Worm (Caenorhabditis elegans) whole organism, late embryonic: Measurements from ENCODE around the gene mlc-3.

Experiments used
- C08G9.2 ChIP-seq: sonication (generic microtip); optimal IDR thresholded peaks from 2 replicates; lab custom pipeline; 2016; ENCODE audit warnings: mild to moderate bottlenecking, missing genetic modification characterization, moderate library complexity, missing compliant biosample characterization
- C38D4.7 ChIP-seq: fragments of 200-800 bp; sonication (Bioruptor generic); optimal IDR thresholded peaks from 2 replicates; lab custom pipeline; 2018; ENCODE audit warnings: mild to moderate bottlenecking, missing genetic modification characterization, moderate library complexity, missing compliant biosample characterization
- F13H6.1 ChIP-seq: sonication (generic microtip); optimal IDR thresholded peaks from 2 replicates; lab custom pipeline; 2016; ENCODE audit warnings: missing genetic modification characterization, missing compliant biosample characterization
- K02D7.2 ChIP-seq: sonication (generic microtip); optimal IDR thresholded peaks from 2 replicates; lab custom pipeline; 2017; ENCODE audit warnings: mild to moderate bottlenecking, missing genetic modification characterization, missing compliant biosample characterization
- K09A11.1 ChIP-seq: sonication (generic microtip); optimal IDR thresholded peaks from 2 replicates; lab custom pipeline; 2017; ENCODE audit warnings: antibody characterized with exemption, mild to moderate bottlenecking, missing genetic modification characterization, missing compliant biosample characterization; ENCODE audit not compliant: insufficient read depth
- T23F11.4 ChIP-seq: fragments of 200-800 bp; sonication (Bioruptor generic); optimal IDR thresholded peaks from 2 replicates; lab custom pipeline; 2018; ENCODE audit warnings: mild to moderate bottlenecking, missing genetic modification characterization, missing compliant biosample characterization
- Y22D7AL.16 ChIP-seq: sonication (generic microtip); optimal IDR thresholded peaks from 2 replicates; lab custom pipeline; 2016; ENCODE audit warnings: missing genetic modification characterization, missing compliant biosample characterization
- ahr-1 ChIP-seq: sonication (generic microtip); optimal IDR thresholded peaks from 2 replicates; lab custom pipeline; 2016; ENCODE audit warnings: missing genetic modification characterization, missing compliant biosample characterization
- ama-1 ChIP-seq: fragments of 150-350 bp; optimal IDR thresholded peaks from 2 replicates; lab custom pipeline; 2014
- ceh-14 ChIP-seq: sonication (generic microtip); optimal IDR thresholded peaks from 2 replicates; lab custom pipeline; 2016; ENCODE audit warnings: missing genotype, missing genetic modification characterization, missing compliant biosample characterization
- ceh-18 ChIP-seq: sonication (generic microtip); optimal IDR thresholded peaks from 2 replicates; lab custom pipeline; 2016; ENCODE audit warnings: missing genetic modification characterization, missing compliant biosample characterization
- ceh-19 ChIP-seq: fragments of 200-800 bp; sonication (Bioruptor generic); optimal IDR thresholded peaks from 2 replicates; lab custom pipeline; 2018; ENCODE audit warnings: mild to moderate bottlenecking, missing genetic modification characterization, missing compliant biosample characterization
- ceh-2 ChIP-seq: sonication (generic microtip); optimal IDR thresholded peaks from 2 replicates; lab custom pipeline; 2016; ENCODE audit warnings: missing genotype, missing genetic modification characterization, missing compliant biosample characterization
- ceh-22 ChIP-seq: sonication (generic microtip); optimal IDR thresholded peaks from 2 replicates; lab custom pipeline; 2017; ENCODE audit warnings: missing biosample characterization, missing genetic modification characterization
- ceh-30 ChIP-seq: fragments of 150-350 bp; optimal IDR thresholded peaks from 2 replicates; lab custom pipeline; 2014; ENCODE audit warnings: missing biosample characterization, missing genetic modification characterization
- ceh-31 ChIP-seq: sonication (generic microtip); optimal IDR thresholded peaks from 2 replicates; lab custom pipeline; 2016; ENCODE audit warnings: missing genetic modification characterization, missing compliant biosample characterization
- ceh-34 ChIP-seq: sonication (generic microtip); optimal IDR thresholded peaks from 2 replicates; lab custom pipeline; 2016; ENCODE audit warnings: mild to moderate bottlenecking, missing genetic modification characterization, missing compliant biosample characterization
- ceh-48 ChIP-seq: sonication (generic microtip); optimal IDR thresholded peaks from 2 replicates; lab custom pipeline; 2016; ENCODE audit warnings: missing genetic modification characterization, inconsistent platforms, missing compliant biosample characterization
- ceh-6 ChIP-seq: fragments of 200-800 bp; sonication (Bioruptor generic); optimal IDR thresholded peaks from 2 replicates; lab custom pipeline; 2018; ENCODE audit warnings: mild to moderate bottlenecking, missing genetic modification characterization, missing compliant biosample characterization
- ceh-9 ChIP-seq: sonication (generic microtip); optimal IDR thresholded peaks from 2 replicates; lab custom pipeline; 2016; ENCODE audit warnings: mild to moderate bottlenecking, missing genetic modification characterization, inconsistent platforms, missing compliant biosample characterization
- che-1 ChIP-seq: sonication (generic microtip); optimal IDR thresholded peaks from 2 replicates; lab custom pipeline; 2016; ENCODE audit warnings: mild to moderate bottlenecking, missing genetic modification characterization, missing compliant biosample characterization
- dmd-4 ChIP-seq: sonication (generic microtip); optimal IDR thresholded peaks from 2 replicates; lab custom pipeline; 2016; ENCODE audit warnings: borderline replicate concordance, missing genetic modification characterization, missing compliant biosample characterization
- dve-1 ChIP-seq: sonication (generic microtip); optimal IDR thresholded peaks from 2 replicates; lab custom pipeline; 2017; ENCODE audit warnings: antibody characterized with exemption, mild to moderate bottlenecking, missing genetic modification characterization, missing compliant biosample characterization
- elt-4 ChIP-seq: sonication (generic microtip); optimal IDR thresholded peaks from 2 replicates; lab custom pipeline; 2016; ENCODE audit warnings: missing genetic modification characterization, missing compliant biosample characterization
- ets-4 ChIP-seq: sonication (generic microtip); optimal IDR thresholded peaks from 2 replicates; lab custom pipeline; 2016; ENCODE audit warnings: missing genetic modification characterization, missing compliant biosample characterization
- eyg-1 ChIP-seq: sonication (generic microtip); optimal IDR thresholded peaks from 2 replicates; lab custom pipeline; 2016; ENCODE audit warnings: missing genotype, missing genetic modification characterization, missing compliant biosample characterization
- fkh-10 ChIP-seq: fragments of 150-350 bp; optimal IDR thresholded peaks from 2 replicates; lab custom pipeline; 2014; ENCODE audit warnings: missing biosample characterization, missing genetic modification reagents, missing genetic modification characterization
- fkh-6 ChIP-seq: sonication (generic microtip); optimal IDR thresholded peaks from 2 replicates; lab custom pipeline; 2016; ENCODE audit warnings: missing genetic modification characterization, missing compliant biosample characterization
- hlh-15 ChIP-seq: sonication (generic microtip); optimal IDR thresholded peaks from 2 replicates; lab custom pipeline; 2016; ENCODE audit warnings: missing genetic modification characterization, missing compliant biosample characterization
- hlh-8 ChIP-seq: sonication (generic microtip); optimal IDR thresholded peaks from 2 replicates; lab custom pipeline; 2016; ENCODE audit warnings: missing genotype, missing genetic modification characterization, missing compliant biosample characterization
- lim-6 ChIP-seq: sonication (generic microtip); optimal IDR thresholded peaks from 2 replicates; lab custom pipeline; 2016; ENCODE audit warnings: missing genetic modification characterization, missing compliant biosample characterization
- madf-2 ChIP-seq: sonication (generic microtip); optimal IDR thresholded peaks from 2 replicates; lab custom pipeline; 2017; ENCODE audit warnings: missing genetic modification characterization, missing compliant biosample characterization
- nfya-1 ChIP-seq: sonication (generic microtip); optimal IDR thresholded peaks from 2 replicates; lab custom pipeline; 2017; ENCODE audit warnings: missing genetic modification characterization, mild to moderate bottlenecking, missing compliant biosample characterization, antibody characterized with exemption, moderate library complexity
- pag-3 ChIP-seq: sonication (generic microtip); optimal IDR thresholded peaks from 2 replicates; lab custom pipeline; 2016; ENCODE audit warnings: missing compliant biosample characterization, missing genetic modification characterization, borderline replicate concordance
- pat-9 ChIP-seq: fragments of 200-800 bp; sonication (Bioruptor generic); optimal IDR thresholded peaks from 2 replicates; lab custom pipeline; 2018; ENCODE audit warnings: mild to moderate bottlenecking, missing genetic modification characterization, moderate library complexity, missing compliant biosample characterization
- pax-1 ChIP-seq: fragments of 150-350 bp; optimal IDR thresholded peaks from 2 replicates; lab custom pipeline; 2014; ENCODE audit warnings: missing biosample characterization, missing genetic modification characterization
- pha-2 ChIP-seq: sonication (generic microtip); optimal IDR thresholded peaks from 2 replicates; lab custom pipeline; 2017; ENCODE audit warnings: mild to moderate bottlenecking, missing genetic modification characterization, missing compliant biosample characterization
- pha-4 ChIP-seq: fragments of 150-350 bp; optimal IDR thresholded peaks from 2 replicates; lab custom pipeline; 2018; ENCODE audit warnings: missing biosample characterization, missing genetic modification reagents, missing genetic modification characterization
- pqm-1 ChIP-seq: sonication (generic microtip); optimal IDR thresholded peaks from 2 replicates; lab custom pipeline; 2016; ENCODE audit warnings: missing genetic modification characterization, missing compliant biosample characterization
- pros-1 ChIP-seq: fragments of 150-350 bp; optimal IDR thresholded peaks from 2 replicates; lab custom pipeline; 2014; ENCODE audit warnings: missing biosample characterization, missing genetic modification reagents, missing genetic modification characterization
- ref-2 ChIP-seq: sonication (generic microtip); optimal IDR thresholded peaks from 2 replicates; lab custom pipeline; 2016; ENCODE audit warnings: missing genetic modification characterization, missing compliant biosample characterization
- rnt-1 ChIP-seq: sonication (generic microtip); optimal IDR thresholded peaks from 2 replicates; lab custom pipeline; 2016; ENCODE audit warnings: missing genetic modification characterization, missing compliant biosample characterization
- sdc-2 ChIP-seq: sonication (generic microtip); optimal IDR thresholded peaks from 2 replicates; lab custom pipeline; 2016; ENCODE audit warnings: missing genotype, missing genetic modification characterization, missing compliant biosample characterization
- sox-4 ChIP-seq: sonication (generic microtip); optimal IDR thresholded peaks from 2 replicates; lab custom pipeline; 2017; ENCODE audit warnings: mild to moderate bottlenecking, missing genetic modification characterization, inconsistent platforms, missing compliant biosample characterization
- tbx-2 ChIP-seq: sonication (generic microtip); optimal IDR thresholded peaks from 2 replicates; lab custom pipeline; 2016; ENCODE audit warnings: missing genetic modification characterization, missing compliant biosample characterization
- unc-42 ChIP-seq: sonication (generic microtip); optimal IDR thresholded peaks from 2 replicates; lab custom pipeline; 2016; ENCODE audit warnings: missing genotype, missing genetic modification characterization, missing compliant biosample characterization

The mlc-3 gene

DNA sequence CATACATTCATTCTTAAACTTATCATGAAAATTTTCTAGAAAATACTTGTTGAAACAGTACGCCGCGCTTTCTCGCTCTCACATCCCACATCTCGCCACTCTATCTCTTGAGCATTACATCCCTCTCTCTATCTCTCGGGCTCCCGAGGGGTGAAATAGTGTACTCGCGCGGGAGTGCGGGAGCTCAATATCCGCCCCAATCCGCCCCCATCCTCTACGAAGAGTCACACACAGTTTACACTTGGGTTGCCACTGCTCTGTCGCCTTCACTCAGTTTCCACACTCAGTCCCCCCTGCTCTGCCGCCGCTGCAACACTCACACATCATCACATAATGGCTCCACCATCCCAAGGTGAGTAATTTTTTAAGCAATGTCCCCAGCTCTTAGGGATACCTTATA, at the start of gene mlc-3:
TSS of gene mlc-3 (plus strand) at position 227 of the 400 bp plus-strand sequence.
- no peak for TF ChIP-seq ceh-9 (tag; lab: Kevin White, UChicago)
- no peak for TF ChIP-seq sox-4
- no peak for TF ChIP-seq C38D4.7 (GFP tag; lab: Kevin White, UChicago)
- TF ChIP-seq C08G9.2 (tag; lab: Kevin White, UChicago), result no peak
- no peak for TF ChIP-seq hlh-15 (tag; lab: Kevin White, UChicago)
- TF ChIP-seq sdc-2 (tag; lab: Kevin White, UChicago), result no peak
- TF ChIP-seq K09A11.1 (tag; lab: Kevin White, UChicago), result no peak
- peak; percentile 14 for TF ChIP-seq eyg-1 (tag; lab: Kevin White, UChicago)
- no peak for TF ChIP-seq dmd-4 (tag; lab: Kevin White, UChicago)
- TF ChIP-seq rnt-1, result no peak
- no peak for TF ChIP-seq pax-1 (tag; lab: Kevin White, UChicago)
- no peak for TF ChIP-seq fkh-6
- TF ChIP-seq madf-2, result no peak
- TF ChIP-seq ceh-19 (GFP tag; lab: Kevin White, UChicago), result no peak
- TF ChIP-seq ref-2 (tag; lab: Kevin White, UChicago), result peak; percentile 32
- TF ChIP-seq nfya-1 (tag; lab: Kevin White, UChicago), result peak; percentile 13
- no peak for TF ChIP-seq ceh-6 (GFP tag; lab: Kevin White, UChicago)
- TF ChIP-seq ceh-48 (tag; lab: Kevin White, UChicago), result no peak
- TF ChIP-seq ceh-30 (tag; lab: Kevin White, UChicago), result no peak
- no peak for TF ChIP-seq pros-1 (tag; lab: Kevin White, UChicago)
- TF ChIP-seq pqm-1, result no peak
- peak; percentile 58 for TF ChIP-seq ceh-34 (tag; lab: Kevin White, UChicago)
- TF ChIP-seq T23F11.4 (GFP tag; lab: Kevin White, UChicago), result no peak
- no peak for TF ChIP-seq Y22D7AL.16 (tag; lab: Kevin White, UChicago)
- no peak for TF ChIP-seq K02D7.2 (tag; lab: Kevin White, UChicago)
- TF ChIP-seq pag-3, result no peak
- peak; percentile 45 for TF ChIP-seq ceh-31
- peak; percentile 73 for TF ChIP-seq ceh-18 (tag; lab: Kevin White, UChicago)
- TF ChIP-seq pha-2 (tag; lab: Kevin White, UChicago), result no peak
- no peak for TF ChIP-seq pha-4 (tag; lab: Kevin White, UChicago)
- TF ChIP-seq ama-1, result no peak
- TF ChIP-seq elt-4 (tag; lab: Kevin White, UChicago), result no peak
- no peak for TF ChIP-seq hlh-8 (tag; lab: Kevin White, UChicago)
- TF ChIP-seq che-1, result no peak
- TF ChIP-seq ets-4 (tag; lab: Kevin White, UChicago), result peak; percentile 68
- TF ChIP-seq ceh-14 (tag; lab: Kevin White, UChicago), result peak; percentile 34
- no peak for TF ChIP-seq fkh-10 (GFP tag; lab: Kevin White, UChicago)
- TF ChIP-seq tbx-2 (tag; lab: Kevin White, UChicago), result peak; percentile 32
- TF ChIP-seq lim-6 (tag; lab: Kevin White, UChicago), result no peak
- no peak for TF ChIP-seq ceh-2 (tag; lab: Kevin White, UChicago)
- TF ChIP-seq pat-9 (tag; lab: Kevin White, UChicago), result peak; percentile 47
- TF ChIP-seq unc-42 (tag; lab: Kevin White, UChicago), result no peak
- TF ChIP-seq ceh-22 (tag; lab: Kevin White, UChicago), result no peak
- TF ChIP-seq ahr-1, result no peak
- no peak for TF ChIP-seq F13H6.1
- TF ChIP-seq dve-1 (tag; lab: Kevin White, UChicago), result no peak
